Fruit fly (Drosophila melanogaster) whole organism, adult: ENCODE measurements around the gene CG8281.

Experiments
- CG11617 ChIP-seq: fragments of 200-800 bp; sonication (Bioruptor generic); optimal IDR thresholded peaks from 2 replicates; lab custom pipeline; 2017; ENCODE audit warnings: mild to moderate bottlenecking, missing biosample characterization, missing genetic modification reagents, missing genetic modification characterization
- CG14711 ChIP-seq: fragments of 200-800 bp; sonication (Bioruptor generic); optimal IDR thresholded peaks from 2 replicates; lab custom pipeline; 2018; ENCODE audit warnings: missing biosample characterization, mild to moderate bottlenecking, missing genetic modification characterization, moderate library complexity
- CG33017 ChIP-seq: fragments of 200-800 bp; sonication (Bioruptor generic); optimal IDR thresholded peaks from 2 replicates; lab custom pipeline; 2018; ENCODE audit warnings: missing biosample characterization, mild to moderate bottlenecking, missing genetic modification characterization, moderate library complexity
- CG7101 ChIP-seq: fragments of 200-800 bp; sonication (Bioruptor generic); optimal IDR thresholded peaks from 2 replicates; lab custom pipeline; 2018; ENCODE audit warnings: missing biosample characterization, mild to moderate bottlenecking, missing genetic modification characterization, moderate library complexity
- Clk ChIP-seq: fragments of 200-800 bp; sonication (Bioruptor generic); optimal IDR thresholded peaks from 2 replicates; lab custom pipeline; 2017; ENCODE audit warnings: missing biosample characterization, missing genetic modification characterization
- cic ChIP-seq: fragments of 200-800 bp; sonication (Bioruptor generic); optimal IDR thresholded peaks from 2 replicates; lab custom pipeline; 2017; ENCODE audit warnings: missing biosample characterization, mild to moderate bottlenecking, missing genetic modification characterization, moderate library complexity
- cnc ChIP-seq, 2 experiments: fragments of >200 bp; optimal IDR thresholded peaks; 2 replicates each; lab custom pipeline; 2017
- kay ChIP-seq: fragments of 200-800 bp; sonication (Bioruptor generic); peaks from one replicate; lab custom pipeline; 2016; ENCODE audit warnings: missing biosample characterization, missing genetic modification characterization, borderline replicate concordance

- TF ChIP-seq CG14711 (tag; lab: Kevin White, UChicago) (no peak), kay (GFP tag; lab: Kevin White, UChicago) (no peak), cic (GFP tag; lab: Kevin White, UChicago) (no peak), CG33017 (no peak), Clk (no peak), CG11617 (GFP tag; lab: Kevin White, UChicago) (no peak), cnc (optimal IDR thresholded peaks at IDR 0.05; lab: Kevin White, UChicago) (no peak), CG7101 (no peak)
Observed at dm6 chr3L:7883298-7883697, 29.0 kb upstream of the CG8281 start.
